Worm (Caenorhabditis elegans): ENCODE data around the gene Y43F8B.9.

The Y43F8B.9 gene

ce11 chrV:19501389-19501788, 23.4 kb downstream of the Y43F8B.9 start (continued):
- TF ChIP-seq chd-7 (tag; optimal IDR thresholded peaks at IDR 0.05): no peak

DNA sequence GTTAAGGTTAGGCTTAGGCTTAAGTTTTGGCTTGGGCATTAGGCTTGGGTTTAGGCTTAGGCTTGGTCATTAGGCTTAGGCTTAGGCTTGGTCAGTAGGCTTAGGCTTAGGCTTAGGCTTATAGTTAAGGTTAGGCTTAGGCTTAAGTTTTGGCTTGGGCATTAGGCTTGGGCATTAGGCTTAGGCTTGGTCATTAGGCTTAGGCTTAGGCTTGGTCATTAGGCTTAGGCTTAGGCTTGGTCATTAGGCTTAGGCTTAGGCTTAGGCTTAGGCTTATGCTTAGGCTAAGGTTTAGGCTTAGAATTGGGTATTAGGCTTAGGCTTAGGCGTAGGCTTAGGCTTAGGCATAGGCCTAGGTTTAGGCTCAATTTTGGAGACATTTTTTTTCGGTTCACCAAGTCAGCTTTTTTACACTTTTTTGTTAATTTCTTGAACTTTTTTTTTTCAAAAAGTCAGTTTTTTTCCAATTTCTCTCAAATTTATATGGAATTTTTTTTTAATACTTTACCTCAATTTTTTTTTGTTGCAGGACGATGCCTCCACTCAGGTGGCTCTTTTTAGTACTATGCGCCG, 24.7 kb downstream of the Y43F8B.9 start, which contains the start of gene Y43F8B.3:
Gene Y43F8B.3 (plus strand): TSS at position 523 of the 573 bp plus-strand sequence.
- peak; percentile 54; the same call in 1 of the 2 replicates for TF ChIP-seq lin-26 (GFP tag; IDR thresholded peaks at IDR 0.05)
- TF ChIP-seq F22D6.2 (tag; optimal IDR thresholded peaks at IDR 0.05): no peak
- TF ChIP-seq F57C9.4 (tag; optimal IDR thresholded peaks at IDR 0.05): no peak
- TF ChIP-seq madf-3 (GFP tag; IDR thresholded peaks at IDR 0.05): 0 out of 2 replicates have a peak, but pooled peaks have one; percentile 36

DNA sequence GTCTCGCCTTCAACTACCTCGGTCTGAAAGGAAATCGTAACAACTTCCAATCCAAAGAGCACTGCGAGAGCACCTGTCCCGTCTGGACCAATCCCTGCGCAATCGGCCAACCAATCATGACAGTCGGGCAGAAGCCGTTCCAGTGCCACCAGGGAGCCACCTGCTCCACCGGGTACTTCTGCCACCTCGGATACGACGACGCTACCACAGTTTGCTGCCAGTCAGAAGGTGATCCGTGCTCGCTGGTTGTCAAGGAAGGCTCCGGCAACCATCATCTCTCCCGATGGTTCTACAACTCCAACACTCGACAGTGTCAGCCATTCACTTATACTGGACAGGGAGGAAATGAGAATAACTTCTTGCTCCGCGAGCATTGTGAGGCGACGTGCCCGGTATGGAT, 31.1 kb downstream of the Y43F8B.9 start:
- no peak for TF ChIP-seq lag-1 (GFP tag; IDR thresholded peaks at IDR 0.05)
- TF ChIP-seq unc-130 (GFP tag; optimal IDR thresholded peaks at IDR 0.05): no peak
- TF ChIP-seq rcor-1 (GFP tag; IDR thresholded peaks at IDR 0.05): no peak
- no peak for TF ChIP-seq snpc-1.3 (tag; optimal IDR thresholded peaks at IDR 0.05; ENCODE audit: insufficient read depth)
- TF ChIP-seq athp-1 (tag; optimal IDR thresholded peaks at IDR 0.05): no peak
- TF ChIP-seq F49E8.2 (tag; optimal IDR thresholded peaks at IDR 0.05; ENCODE audit: insufficient read depth): no peak
- TF ChIP-seq snpc-4 (GFP tag; optimal IDR thresholded peaks at IDR 0.05): no peak
- TF ChIP-seq snpc-4 (tag; optimal IDR thresholded peaks at IDR 0.05): no peak
- no peak for TF ChIP-seq madf-3 (GFP tag; IDR thresholded peaks at IDR 0.05)
- TF ChIP-seq snpc-1.1 (tag; optimal IDR thresholded peaks at IDR 0.05; ENCODE audit: insufficient read depth): no peak
- TF ChIP-seq K12H6.12 (tag; optimal IDR thresholded peaks at IDR 0.05): no peak
- peak; percentile 56; the same call in 1 of the 2 replicates for TF ChIP-seq egrh-3 (GFP tag; IDR thresholded peaks at IDR 0.05)
- TF ChIP-seq hmg-20 (GFP tag; IDR thresholded peaks at IDR 0.05): no peak
- TF ChIP-seq zfh-2 (GFP tag; conservative IDR thresholded peaks at IDR 0.05): peak; percentile 80
- no peak for TF ChIP-seq xnd-1 (tag; optimal IDR thresholded peaks at IDR 0.05)

DNA sequence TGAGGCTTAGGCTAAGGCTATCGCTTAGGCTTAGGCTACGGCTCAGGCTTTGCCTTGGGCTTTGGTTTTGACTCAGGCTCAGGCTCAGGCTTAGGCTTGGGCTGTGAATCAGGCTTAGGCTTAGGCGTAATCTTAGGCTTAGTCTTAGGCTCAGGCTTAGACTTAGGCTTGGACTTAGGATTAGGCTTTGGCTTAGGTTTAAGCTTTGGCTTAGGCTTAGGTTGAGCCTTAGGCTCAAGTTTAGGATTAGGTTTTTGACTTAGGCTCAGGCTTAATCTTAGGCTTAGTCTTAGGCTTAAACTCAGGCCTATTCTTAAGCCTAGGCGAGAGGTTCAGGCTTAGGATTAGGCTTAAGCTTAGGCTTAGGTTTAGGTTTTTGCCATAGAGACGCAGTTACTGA, 32.4 kb downstream of the Y43F8B.9 start:
- TF ChIP-seq egrh-3 (GFP tag; IDR thresholded peaks at IDR 0.05): no peak
- no peak for TF ChIP-seq ceh-40 (GFP tag; IDR thresholded peaks at IDR 0.05)
- no peak for TF ChIP-seq hsf-1 (GFP tag; IDR thresholded peaks at IDR 0.05)
- TF ChIP-seq zfh-2 (GFP tag; conservative IDR thresholded peaks at IDR 0.05): no peak
- no peak for TF ChIP-seq ztf-28 (GFP tag; IDR thresholded peaks at IDR 0.05)
- no peak for TF ChIP-seq T26A5.8 (tag; optimal IDR thresholded peaks at IDR 0.05)
- no peak for TF ChIP-seq aptf-2 (GFP tag; conservative IDR thresholded peaks at IDR 0.05)
- no peak for TF ChIP-seq pha-4 (tag; optimal IDR thresholded peaks at IDR 0.05)
- no peak for TF ChIP-seq nhr-27 (tag; optimal IDR thresholded peaks at IDR 0.05)
- no peak for TF ChIP-seq B0261.1 (tag; optimal IDR thresholded peaks at IDR 0.05)
- TF ChIP-seq lsy-27 (tag; optimal IDR thresholded peaks at IDR 0.05; ENCODE audit: borderline replicate concordance, insufficient read depth): no peak
- TF ChIP-seq somi-1 (GFP tag; optimal IDR thresholded peaks at IDR 0.05): no peak
- TF ChIP-seq ztf-6 (GFP tag; IDR thresholded peaks at IDR 0.05): no peak
- TF ChIP-seq hlh-26 (GFP tag; conservative IDR thresholded peaks at IDR 0.05): no peak
- no peak for TF ChIP-seq Y53G8AR.9 (GFP tag; conservative IDR thresholded peaks at IDR 0.05)
- no peak for TF ChIP-seq B0019.2 (GFP tag; conservative IDR thresholded peaks at IDR 0.05)
- no peak for TF ChIP-seq attf-6 (GFP tag; IDR thresholded peaks at IDR 0.05)
